Worm (Caenorhabditis elegans): ENCODE data around the gene frm-10.

Gene frm-10

ce11 chrV:13453334-13453733 lies 9.7 kb upstream of the frm-10 start, which contains the start of gene lurp-2:
Gene lurp-2, plus strand, starts transcription at chrV:13453634.
- TF ChIP-seq mml-1 (tag; optimal IDR thresholded peaks at IDR 0.05) (no peak), nhr-11 (tag; optimal IDR thresholded peaks at IDR 0.05) (no peak), nhr-67 (tag; optimal IDR thresholded peaks at IDR 0.05) (no peak), unc-39 (tag; optimal IDR thresholded peaks at IDR 0.05) (no peak), lin-15B (tag; optimal IDR thresholded peaks at IDR 0.05) (no peak), nhr-25 (tag; optimal IDR thresholded peaks at IDR 0.05) (no peak), hmg-11 (tag; optimal IDR thresholded peaks at IDR 0.05) (no peak), nhr-12 (tag; optimal IDR thresholded peaks at IDR 0.05) (no peak), elt-2 (tag; optimal IDR thresholded peaks at IDR 0.05) (no peak), ZK546.5 (tag; optimal IDR thresholded peaks at IDR 0.05) (no peak)

- TF ChIP-seq fos-1 (tag; optimal IDR thresholded peaks at IDR 0.05) (no peak), mml-1 (tag; optimal IDR thresholded peaks at IDR 0.05) (no peak), nhr-77 (tag; optimal IDR thresholded peaks at IDR 0.05) (no peak), mdl-1 (tag; optimal IDR thresholded peaks at IDR 0.05) (no peak), aly-2 (tag; optimal IDR thresholded peaks at IDR 0.05) (no peak), pha-4 (tag; optimal IDR thresholded peaks at IDR 0.05) (no peak), lin-39 (tag; optimal IDR thresholded peaks at IDR 0.05) (no peak), lin-15B (tag; optimal IDR thresholded peaks at IDR 0.05) (no peak), tbx-2 (tag; optimal IDR thresholded peaks at IDR 0.05) (no peak), unc-39 (tag; optimal IDR thresholded peaks at IDR 0.05) (no peak), skn-1 (tag; optimal IDR thresholded peaks at IDR 0.05) (no peak), snpc-4 (tag; optimal IDR thresholded peaks at IDR 0.05) (no peak), ztf-4 (tag; optimal IDR thresholded peaks at IDR 0.05) (no peak), nhr-237 (tag; optimal IDR thresholded peaks at IDR 0.05) (no peak), nhr-11 (tag; optimal IDR thresholded peaks at IDR 0.05) (no peak), elt-2 (tag; optimal IDR thresholded peaks at IDR 0.05) (no peak)
These were observed 7.6 kb upstream of the frm-10 start, which contains the start of gene lurp-3 for ce11 chrV:13455448-13455847. Gene lurp-3, plus strand, starts transcription at chrV:13455748.

- TF ChIP-seq hmg-11 (tag; optimal IDR thresholded peaks at IDR 0.05) (peak; percentile 39), elt-2 (tag; optimal IDR thresholded peaks at IDR 0.05) (peak; percentile 5), lin-15B (tag; optimal IDR thresholded peaks at IDR 0.05) (peak; percentile 20), egl-5 (tag; optimal IDR thresholded peaks at IDR 0.05) (no peak)
These were observed 5.1 kb upstream of the frm-10 start, which contains the start of gene F25H9.2 for ce11 chrV:13457858-13458257. Gene F25H9.2, plus strand, starts transcription at chrV:13458083.

- no peak for TF ChIP-seq mdl-1 (tag; optimal IDR thresholded peaks at IDR 0.05)
- no peak for TF ChIP-seq ceh-16 (tag; optimal IDR thresholded peaks at IDR 0.05)
- TF ChIP-seq egl-27 (tag; optimal IDR thresholded peaks at IDR 0.05) = no peak
- TF ChIP-seq elt-2 (tag; optimal IDR thresholded peaks at IDR 0.05) = peak; percentile 1
- peak; percentile 12 for TF ChIP-seq lin-15B (tag; optimal IDR thresholded peaks at IDR 0.05)
- no peak for TF ChIP-seq eor-1 (tag; optimal IDR thresholded peaks at IDR 0.05)
- TF ChIP-seq nhr-237 (tag; optimal IDR thresholded peaks at IDR 0.05) = no peak
- TF ChIP-seq ama-1 (optimal IDR thresholded peaks at IDR 0.05) = no peak
- no peak for TF ChIP-seq ztf-11 (tag; optimal IDR thresholded peaks at IDR 0.05)
- TF ChIP-seq sea-2 (GFP tag; optimal IDR thresholded peaks at IDR 0.05) = no peak
- TF ChIP-seq nhr-77 (tag; optimal IDR thresholded peaks at IDR 0.05) = no peak
- TF ChIP-seq R02D3.7 (tag; optimal IDR thresholded peaks at IDR 0.05) = no peak
- TF ChIP-seq pha-4 (tag; optimal IDR thresholded peaks at IDR 0.05) = peak; percentile 27
These were observed 3.7 kb upstream of the frm-10 start, which contains the start of gene bath-39 for ce11 chrV:13459323-13459722. Gene bath-39, plus strand, starts transcription at chrV:13459459.

ce11 chrV:13464123-13464522 lies 1.1 kb downstream of the frm-10 start:
- TF ChIP-seq skn-1 (tag; optimal IDR thresholded peaks at IDR 0.05) (peak; percentile 49), nhr-25 (tag; optimal IDR thresholded peaks at IDR 0.05) (peak; percentile 34), nhr-23 (tag; optimal IDR thresholded peaks at IDR 0.05) (no peak), elt-2 (tag; optimal IDR thresholded peaks at IDR 0.05) (peak; percentile 9)

- TF ChIP-seq ceh-16 (tag; optimal IDR thresholded peaks at IDR 0.05) (no peak), nhr-76 (tag; optimal IDR thresholded peaks at IDR 0.05) (no peak), daf-12 (tag; optimal IDR thresholded peaks at IDR 0.05) (no peak), nhr-43 (tag; optimal IDR thresholded peaks at IDR 0.05; ENCODE audit: poor library complexity, severe bottlenecking) (peak; percentile 95), nfya-1 (tag; optimal IDR thresholded peaks at IDR 0.05; ENCODE audit: insufficient read depth) (peak; percentile 77), nhr-12 (tag; optimal IDR thresholded peaks at IDR 0.05) (no peak), snpc-4 (tag; optimal IDR thresholded peaks at IDR 0.05) (peak; percentile 72), nhr-11 (tag; optimal IDR thresholded peaks at IDR 0.05) (no peak), elt-2 (tag; optimal IDR thresholded peaks at IDR 0.05) (peak; percentile 47), nhr-25 (tag; optimal IDR thresholded peaks at IDR 0.05) (peak; percentile 48), lsy-12 (tag; optimal IDR thresholded peaks at IDR 0.05) (peak; percentile 87), pha-4 (tag; optimal IDR thresholded peaks at IDR 0.05) (no peak), nhr-67 (tag; optimal IDR thresholded peaks at IDR 0.05) (no peak), ceh-28 (tag; optimal IDR thresholded peaks at IDR 0.05) (peak; percentile 9), ama-1 (optimal IDR thresholded peaks at IDR 0.05) (no peak), fos-1 (tag; optimal IDR thresholded peaks at IDR 0.05) (no peak), skn-1 (tag; optimal IDR thresholded peaks at IDR 0.05) (peak; percentile 48), unc-39 (tag; optimal IDR thresholded peaks at IDR 0.05) (no peak), hmg-11 (tag; optimal IDR thresholded peaks at IDR 0.05) (peak; percentile 83), nhr-23 (tag; optimal IDR thresholded peaks at IDR 0.05) (peak; percentile 56), elt-3 (tag; optimal IDR thresholded peaks at IDR 0.05) (no peak), mdl-1 (tag; optimal IDR thresholded peaks at IDR 0.05) (peak; percentile 78), R02D3.7 (tag; optimal IDR thresholded peaks at IDR 0.05) (peak; percentile 52), elt-1 (tag; optimal IDR thresholded peaks at IDR 0.05) (no peak), ceh-9 (tag; optimal IDR thresholded peaks at IDR 0.05) (no peak), ZK546.5 (tag; optimal IDR thresholded peaks at IDR 0.05) (no peak)
These were observed 5.3 kb downstream of the frm-10 start, which contains the start of the genes F25H9.6 and F25H9.7 for ce11 chrV:13468190-13468765. Gene F25H9.6, minus strand, starts transcription at chrV:13468361. Gene F25H9.7, plus strand, starts transcription at chrV:13468376.
